Worm (Caenorhabditis elegans) whole organism, L4 larva: ENCODE measurements around the gene chil-1.
A peak's percentile ranks its signal among the peaks of the same experiment; 100 is the strongest.

ENCODE experiments used
- F49E8.2 ChIP-seq: sonication (generic microtip); optimal IDR thresholded peaks from 2 replicates; lab custom pipeline; 2016; ENCODE audit warnings: missing compliant biosample characterization, mild to moderate bottlenecking, missing genetic modification characterization, borderline replicate concordance
- R02D3.7 ChIP-seq: fragments of 150-350 bp; sonication (generic microtip); optimal IDR thresholded peaks from 3 replicates; lab custom pipeline; 2014; ENCODE audit warnings: missing biosample characterization, missing genetic modification characterization
- T20F7.1 ChIP-seq: fragments of 200-800 bp; sonication (Bioruptor generic); optimal IDR thresholded peaks from 2 replicates; lab custom pipeline; 2018; ENCODE audit warnings: mild to moderate bottlenecking, missing genetic modification characterization, missing compliant biosample characterization
- Y75B8A.6 ChIP-seq: fragments of 200-800 bp; sonication (Bioruptor generic); IDR thresholded peaks from 2 replicates; pipeline ENCODE4 v1.3.6; 2022; ENCODE audit warnings: missing genetic modification reagents, missing genetic modification characterization, missing compliant biosample characterization
- aha-1 ChIP-seq: fragments of 150-350 bp; peaks from one replicate; lab custom pipeline; 2014; ENCODE audit warnings: missing biosample characterization, missing genetic modification characterization
- arid-1 ChIP-seq: fragments of 200-800 bp; sonication (Bioruptor generic); conservative IDR thresholded peaks from 2 replicates; pipeline ENCODE4 v1.3.6; 2022; ENCODE audit warnings: missing genetic modification reagents, missing genetic modification characterization, missing compliant biosample characterization
- attf-4 ChIP-seq: sonication (generic microtip); optimal IDR thresholded peaks from 3 replicates; lab custom pipeline; 2017; ENCODE audit warnings: missing biosample characterization, missing genetic modification characterization
- ceh-32 ChIP-seq: sonication (generic microtip); optimal IDR thresholded peaks from 2 replicates; lab custom pipeline; 2016; ENCODE audit warnings: mild to moderate bottlenecking, missing genetic modification characterization, missing compliant biosample characterization; ENCODE audit not compliant: poor library complexity
- dmd-8 ChIP-seq: fragments of 200-800 bp; sonication (Bioruptor generic); IDR thresholded peaks from 2 replicates; pipeline ENCODE4 v1.3.6; 2022; ENCODE audit warnings: missing genetic modification characterization, missing compliant biosample characterization
- dpl-1 ChIP-seq: fragments of 150-350 bp; optimal IDR thresholded peaks from 2 replicates; lab custom pipeline; 2014; ENCODE audit warnings: missing biosample characterization, missing genetic modification reagents, missing genetic modification characterization
- egl-27 ChIP-seq: sonication (generic microtip); optimal IDR thresholded peaks from 3 replicates; lab custom pipeline; 2017; ENCODE audit warnings: missing biosample characterization, missing genetic modification reagents, missing genetic modification characterization
- egl-43 ChIP-seq: fragments of 200-800 bp; sonication (Bioruptor generic); IDR thresholded peaks from 2 replicates; pipeline ENCODE4 v1.3.6; 2022; ENCODE audit warnings: missing genetic modification reagents, missing genetic modification characterization, missing compliant biosample characterization
- fos-1 ChIP-seq: fragments of 150-350 bp; optimal IDR thresholded peaks from 2 replicates; lab custom pipeline; 2014; ENCODE audit warnings: missing biosample characterization, missing genetic modification characterization
- gei-8 ChIP-seq: fragments of 200-800 bp; sonication (Bioruptor generic); optimal IDR thresholded peaks from 2 replicates; lab custom pipeline; 2018; ENCODE audit warnings: mild to moderate bottlenecking, missing genetic modification characterization, missing compliant biosample characterization
- lin-1 ChIP-seq: fragments of 200-800 bp; sonication (Bioruptor generic); IDR thresholded peaks from 2 replicates; pipeline ENCODE4 v1.3.6; 2022; ENCODE audit warnings: missing genetic modification reagents, missing genetic modification characterization, missing compliant biosample characterization
- lin-39 ChIP-seq: fragments of 150-350 bp; optimal IDR thresholded peaks from 2 replicates; lab custom pipeline; 2014; ENCODE audit warnings: missing biosample characterization, missing genetic modification reagents, missing genetic modification characterization
- lsy-2 ChIP-seq, 2 experiments: fragments of 150-350 bp in 1 of 2; sonication (generic microtip) in 1 of 2; optimal IDR thresholded peaks; 2 replicates each; lab custom pipeline; 2014 to 2017; ENCODE audit warnings: missing biosample characterization in 2 of 2, missing genetic modification characterization in 2 of 2
- madf-9 ChIP-seq: fragments of 200-800 bp; sonication (Bioruptor generic); conservative IDR thresholded peaks from 2 replicates; pipeline ENCODE4 v1.3.6; 2022; ENCODE audit warnings: missing genetic modification reagents, missing genetic modification characterization, missing compliant biosample characterization
- mdl-1 ChIP-seq, 2 experiments: fragments of 150-350 bp in 1 of 2; sonication (generic microtip) in 1 of 2; optimal IDR thresholded peaks; 2 replicates each; lab custom pipeline; 2014 to 2017; ENCODE audit warnings: missing biosample characterization in 2 of 2, missing genetic modification characterization in 2 of 2
- mep-1 ChIP-seq: fragments of 150-350 bp; sonication (generic microtip); optimal IDR thresholded peaks from 3 replicates; lab custom pipeline; 2014; ENCODE audit warnings: missing biosample characterization, missing genetic modification characterization
- mxl-3 ChIP-seq: fragments of 200-800 bp; sonication (Bioruptor generic); optimal IDR thresholded peaks from 2 replicates; lab custom pipeline; 2018; ENCODE audit warnings: mild to moderate bottlenecking, missing genetic modification characterization, missing compliant biosample characterization
- nhr-102 ChIP-seq: sonication (generic microtip); optimal IDR thresholded peaks from 2 replicates; lab custom pipeline; 2016; ENCODE audit warnings: mild to moderate bottlenecking, missing genetic modification characterization, moderate library complexity, missing compliant biosample characterization
- nhr-42 ChIP-seq: fragments of 200-800 bp; sonication (Bioruptor generic); IDR thresholded peaks from 2 replicates; pipeline ENCODE4 v1.3.6; 2022; ENCODE audit warnings: missing genetic modification characterization, missing compliant biosample characterization
- nhr-76 ChIP-seq: fragments of 150-350 bp; optimal IDR thresholded peaks from 2 replicates; lab custom pipeline; 2014; ENCODE audit warnings: missing biosample characterization, missing genetic modification characterization
- pqm-1 ChIP-seq: sonication (generic microtip); optimal IDR thresholded peaks from 2 replicates; lab custom pipeline; 2017; ENCODE audit warnings: missing biosample characterization, missing genetic modification characterization
- sdz-12 ChIP-seq: fragments of 200-800 bp; sonication (Bioruptor generic); optimal IDR thresholded peaks from 2 replicates; lab custom pipeline; 2018; ENCODE audit warnings: mild to moderate bottlenecking, missing genetic modification characterization, missing compliant biosample characterization
- tra-1 ChIP-seq: fragments of 200-800 bp; sonication (Bioruptor generic); IDR thresholded peaks from 2 replicates; pipeline ENCODE4 v1.3.6; 2022; ENCODE audit warnings: missing genetic modification reagents, missing genetic modification characterization, missing compliant biosample characterization
- unc-39 ChIP-seq: sonication (generic microtip); optimal IDR thresholded peaks from 2 replicates; lab custom pipeline; 2017; ENCODE audit warnings: missing biosample characterization, missing genetic modification characterization
- unc-62 ChIP-seq, 3 experiments: fragments of 150-350 bp in 1 of 3; sonication (generic microtip); optimal IDR thresholded peaks in 2 of 3; peaks in 1 of 3; 1 replicate in 1 of 3; 2 replicates in 2 of 3; lab custom pipeline; 2014 to 2017; ENCODE audit warnings: missing biosample characterization in 3 of 3, missing genetic modification characterization in 3 of 3, missing genetic modification reagents in 3 of 3, missing genotype in 1 of 3
- vab-7 ChIP-seq: fragments of 200-800 bp; sonication (Bioruptor generic); IDR thresholded peaks from 2 replicates; pipeline ENCODE4 v1.3.6; 2022; ENCODE audit warnings: missing genetic modification reagents, missing genetic modification characterization, missing compliant biosample characterization
- zag-1 ChIP-seq: fragments of 150-350 bp; optimal IDR thresholded peaks from 2 replicates; lab custom pipeline; 2014; ENCODE audit warnings: missing biosample characterization, missing genetic modification characterization
- zip-2 ChIP-seq: fragments of 150-350 bp; optimal IDR thresholded peaks from 2 replicates; lab custom pipeline; 2014; ENCODE audit warnings: missing biosample characterization, missing genetic modification characterization
- ztf-7 ChIP-seq: fragments of 150-350 bp; optimal IDR thresholded peaks from 2 replicates; lab custom pipeline; 2014; ENCODE audit warnings: missing biosample characterization, missing genetic modification characterization

The chil-1 gene

DNA sequence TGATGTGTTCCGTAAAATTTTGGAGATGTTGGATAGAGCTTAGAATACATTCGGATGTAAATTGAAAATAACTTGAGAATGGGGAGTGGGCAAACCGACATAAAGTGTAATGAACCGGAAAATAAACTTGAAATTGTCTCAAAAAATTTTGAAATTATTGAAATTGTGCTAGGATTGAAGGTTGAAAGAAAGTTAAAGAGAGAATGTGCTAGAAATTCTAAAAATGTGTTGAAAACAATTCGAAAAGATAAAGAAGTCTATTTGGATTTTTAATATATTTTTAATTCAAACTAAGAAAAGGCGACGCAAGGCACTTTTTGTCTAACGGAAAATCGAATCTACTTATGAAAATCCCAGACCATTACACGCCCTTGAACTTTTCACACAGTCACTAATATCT lies 32.4 kb downstream of the chil-1 start, which contains the start of gene ZK938.3:
Gene ZK938.3, minus strand, starts transcription at position 101 of the 400 bp plus-strand sequence.
- TF ChIP-seq tra-1 (GFP tag; lab: Robert Waterston, UW) (no peak), unc-62 (GFP tag; optimal IDR thresholded peaks at IDR 0.05 in 1 of 2; lab: Kevin White, UChicago) (peak in 1 of 2 experiments; percentile 26), unc-62 (tag; optimal IDR thresholded peaks at IDR 0.05; lab: Kevin White, UChicago) (no peak)

DNA sequence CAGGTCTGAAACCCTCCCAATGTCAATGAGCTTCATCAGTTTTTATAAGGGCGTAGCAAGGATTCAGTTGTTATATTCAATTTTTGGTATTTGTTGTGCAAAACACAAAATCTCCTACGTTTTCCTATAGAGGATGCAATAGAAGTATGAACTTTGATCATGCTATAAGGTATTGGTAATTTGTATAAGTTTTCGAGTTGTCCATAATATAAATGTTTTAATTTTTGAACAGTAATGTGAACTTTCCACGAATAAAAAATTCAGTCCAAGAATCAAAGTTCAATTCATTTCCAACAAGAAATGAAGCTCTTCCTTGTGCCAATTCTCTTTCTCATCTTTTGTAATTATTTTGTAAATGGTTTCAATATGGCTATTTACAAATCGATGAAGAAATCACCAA lies 35.2 kb downstream of the chil-1 start, which contains the start of gene ZK938.12:
Gene ZK938.12, plus strand, starts transcription at position 301 of the 400 bp plus-strand sequence.
- TF ChIP-seq mdl-1 (tag; optimal IDR thresholded peaks at IDR 0.05; lab: Kevin White, UChicago) (no peak), sdz-12 (GFP tag; lab: Kevin White, UChicago) (no peak), dmd-8 (GFP tag; lab: Robert Waterston, UW) (no peak), arid-1 (GFP tag; lab: Robert Waterston, UW) (no peak), nhr-42 (no peak), madf-9 (GFP tag; lab: Robert Waterston, UW) (no peak), unc-39 (no peak), nhr-76 (tag; lab: Kevin White, UChicago) (no peak), nhr-102 (tag; lab: Kevin White, UChicago) (no peak), lin-1 (GFP tag; lab: Robert Waterston, UW) (no peak)

ce11 chrII:9829108-9829507 lies 37.2 kb downstream of the chil-1 start, which contains the start of gene ZK938.1:
Gene ZK938.1 (plus strand): TSS chrII:9829408.
- no peak for TF ChIP-seq unc-39
- no peak for TF ChIP-seq pqm-1 (tag; lab: Kevin White, UChicago)
- TF ChIP-seq egl-27 (tag; lab: Kevin White, UChicago), result no peak

ce11 chrII:9828502-9828901 lies 37.8 kb downstream of the chil-1 start:
- TF ChIP-seq lsy-2 (tag; optimal IDR thresholded peaks at IDR 0.05; lab: Kevin White, UChicago), result no peak
- TF ChIP-seq ceh-32 (tag; lab: Kevin White, UChicago), result no peak
- no peak for TF ChIP-seq zip-2
- TF ChIP-seq lin-39 (tag; lab: Kevin White, UChicago), result no peak
- TF ChIP-seq fos-1 (tag; lab: Kevin White, UChicago), result no peak
- TF ChIP-seq Y75B8A.6 (GFP tag; lab: Robert Waterston, UW), result no peak
- TF ChIP-seq attf-4 (tag; lab: Kevin White, UChicago), result no peak
- TF ChIP-seq dpl-1 (GFP tag; lab: Kevin White, UChicago), result no peak
- TF ChIP-seq R02D3.7 (tag; lab: Kevin White, UChicago), result no peak
- TF ChIP-seq zag-1 (tag; lab: Kevin White, UChicago), result no peak
- no peak for TF ChIP-seq F49E8.2
- no peak for TF ChIP-seq mxl-3 (GFP tag; lab: Kevin White, UChicago)
- no peak for TF ChIP-seq vab-7 (GFP tag; lab: Robert Waterston, UW)

- TF ChIP-seq fos-1 (tag; lab: Kevin White, UChicago) (no peak), T20F7.1 (GFP tag; lab: Kevin White, UChicago) (no peak), egl-43 (no peak), aha-1 (tag; lab: Kevin White, UChicago) (peak; percentile 53)
These were observed 38.4 kb downstream of the chil-1 start, which contains the start of gene eyg-1 for ce11 chrII:9827852-9828251. Gene eyg-1 (minus strand): TSS chrII:9827952.

ce11 chrII:9826946-9827345 lies 39.3 kb downstream of the chil-1 start:
- TF ChIP-seq gei-8 (no peak), mep-1 (tag; lab: Kevin White, UChicago) (no peak), aha-1 (tag; lab: Kevin White, UChicago) (peak; percentile 56), ztf-7 (tag; lab: Kevin White, UChicago) (no peak)
